Fruit fly (Drosophila melanogaster) whole organism, prepupa: ENCODE measurements around the gene Oscillin.

ENCODE experiments used
- Blimp-1 ChIP-seq: fragments of 200-800 bp; sonication (Bioruptor generic); optimal IDR thresholded peaks from 3 replicates; lab custom pipeline; 2017; ENCODE audit warnings: missing biosample characterization, missing genetic modification characterization, mild to moderate bottlenecking, moderate library complexity, missing genetic modification reagents
- CG10631 ChIP-seq: fragments of 200-800 bp; sonication (Bioruptor generic); optimal IDR thresholded peaks from 2 replicates; lab custom pipeline; 2016; ENCODE audit warnings: missing biosample characterization, missing genetic modification characterization
- CG10669 ChIP-seq: fragments of 200-800 bp; sonication (Bioruptor generic); optimal IDR thresholded peaks from 3 replicates; lab custom pipeline; 2018; ENCODE audit warnings: missing biosample characterization, mild to moderate bottlenecking, missing genetic modification characterization, moderate library complexity
- CG1621 ChIP-seq: fragments of 200-800 bp; sonication (Bioruptor generic); optimal IDR thresholded peaks from 3 replicates; lab custom pipeline; 2018; ENCODE audit warnings: missing biosample characterization, mild to moderate bottlenecking, missing genetic modification characterization
- CG16779 ChIP-seq: fragments of 200-800 bp; sonication (Bioruptor generic); optimal IDR thresholded peaks from 3 replicates; lab custom pipeline; 2017; ENCODE audit warnings: missing biosample characterization, mild to moderate bottlenecking, missing genetic modification characterization
- CG3032 ChIP-seq: fragments of 200-800 bp; optimal IDR thresholded peaks from 2 replicates; lab custom pipeline; 2019; ENCODE audit warnings: missing biosample characterization, mild to moderate bottlenecking, missing genetic modification characterization, moderate library complexity
- CG31627 ChIP-seq: fragments of 200-800 bp; sonication (Bioruptor generic); optimal IDR thresholded peaks from 3 replicates; lab custom pipeline; 2016; ENCODE audit warnings: missing biosample characterization, missing genetic modification characterization
- CG34406 ChIP-seq: fragments of 200-800 bp; sonication (Bioruptor generic); optimal IDR thresholded peaks from 3 replicates; lab custom pipeline; 2016; ENCODE audit warnings: missing biosample characterization, missing genetic modification characterization
- CG3919 ChIP-seq: fragments of 200-800 bp; sonication (Bioruptor generic); optimal IDR thresholded peaks from 3 replicates; lab custom pipeline; 2016; ENCODE audit warnings: missing biosample characterization, missing genetic modification characterization
- CG4318 ChIP-seq: fragments of 200-800 bp; sonication (Bioruptor generic); optimal IDR thresholded peaks from 3 replicates; lab custom pipeline; 2017; ENCODE audit warnings: missing biosample characterization, mild to moderate bottlenecking, missing genetic modification characterization
- CG6163 ChIP-seq: fragments of 200-800 bp; sonication (Bioruptor generic); IDR thresholded peaks from 3 replicates; pipeline ENCODE4 v1.3.6; 2022; ENCODE audit warnings: missing biosample characterization, missing genetic modification characterization
- CG6276 ChIP-seq: fragments of 200-800 bp; sonication (Bioruptor generic); optimal IDR thresholded peaks from 2 replicates; lab custom pipeline; 2017; ENCODE audit warnings: missing biosample characterization, mild to moderate bottlenecking, missing genetic modification characterization
- CG6808 ChIP-seq: fragments of 200-800 bp; sonication (Bioruptor generic); optimal IDR thresholded peaks from 3 replicates; lab custom pipeline; 2017; ENCODE audit warnings: missing biosample characterization, missing genetic modification characterization, mild to moderate bottlenecking, moderate library complexity, missing genetic modification reagents
- CG6854 ChIP-seq: fragments of 200-800 bp; sonication (Bioruptor generic); optimal IDR thresholded peaks from 2 replicates; lab custom pipeline; 2017; ENCODE audit warnings: missing biosample characterization, mild to moderate bottlenecking, missing genetic modification characterization
- CG7368 ChIP-seq: fragments of 200-800 bp; sonication (Bioruptor generic); optimal IDR thresholded peaks from 3 replicates; lab custom pipeline; 2016; ENCODE audit warnings: missing biosample characterization, missing genetic modification characterization
- CG8119 ChIP-seq: fragments of 200-800 bp; sonication (Bioruptor generic); IDR thresholded peaks from 3 replicates; pipeline ENCODE4 v1.3.6; 2022; ENCODE audit warnings: missing biosample characterization, missing genetic modification characterization
- CG9139 ChIP-seq: fragments of 200-800 bp; sonication (Bioruptor generic); optimal IDR thresholded peaks from 3 replicates; lab custom pipeline; 2017; ENCODE audit warnings: missing biosample characterization, mild to moderate bottlenecking, missing genetic modification characterization
- Eip75B ChIP-seq: fragments of 200-800 bp; sonication (Bioruptor generic); optimal IDR thresholded peaks from 3 replicates; lab custom pipeline; 2016; ENCODE audit warnings: missing biosample characterization, missing genetic modification characterization
- Eip78C ChIP-seq: fragments of 200-800 bp; sonication (Bioruptor generic); peaks from one replicate; lab custom pipeline; 2016; ENCODE audit warnings: missing biosample characterization, missing genetic modification characterization
- Ets96B ChIP-seq: fragments of 200-800 bp; optimal IDR thresholded peaks from 2 replicates; lab custom pipeline; 2019; ENCODE audit warnings: missing biosample characterization, mild to moderate bottlenecking, missing genetic modification characterization, moderate library complexity
- Hr39 ChIP-seq: fragments of 200-800 bp; sonication (Bioruptor generic); optimal IDR thresholded peaks from 2 replicates; lab custom pipeline; 2016; ENCODE audit warnings: missing biosample characterization, missing genetic modification characterization
- Lpt ChIP-seq: fragments of 200-800 bp; sonication (Bioruptor generic); optimal IDR thresholded peaks from 3 replicates; lab custom pipeline; 2016; ENCODE audit warnings: missing biosample characterization, missing genetic modification characterization
- Smox ChIP-seq: fragments of 200-800 bp; sonication (Bioruptor generic); optimal IDR thresholded peaks from 3 replicates; lab custom pipeline; 2016; ENCODE audit warnings: missing biosample characterization, missing genetic modification characterization
- Sox102F ChIP-seq: fragments of 200-800 bp; sonication (Bioruptor generic); optimal IDR thresholded peaks from 2 replicates; lab custom pipeline; 2016; ENCODE audit warnings: missing biosample characterization, mild to moderate bottlenecking, missing genetic modification characterization
- Sox15 ChIP-seq: fragments of 200-800 bp; sonication (Bioruptor generic); optimal IDR thresholded peaks from 3 replicates; lab custom pipeline; 2016; ENCODE audit warnings: missing biosample characterization, missing genetic modification characterization
- achi ChIP-seq: fragments of 200-800 bp; sonication (Bioruptor generic); optimal IDR thresholded peaks from 3 replicates; lab custom pipeline; 2016; ENCODE audit warnings: missing biosample characterization, missing genetic modification characterization
- cyc ChIP-seq: fragments of 200-800 bp; sonication (Bioruptor generic); optimal IDR thresholded peaks from 3 replicates; lab custom pipeline; 2016; ENCODE audit warnings: missing biosample characterization, missing genetic modification characterization
- dsx ChIP-seq: fragments of 200-800 bp; optimal IDR thresholded peaks from 3 replicates; lab custom pipeline; 2019; ENCODE audit warnings: missing biosample characterization, mild to moderate bottlenecking, missing genetic modification characterization, moderate library complexity; ENCODE audit not compliant: poor library complexity, severe bottlenecking
- eg ChIP-seq: fragments of 200-800 bp; sonication (Bioruptor generic); IDR thresholded peaks from 3 replicates; pipeline ENCODE4 v1.3.6; 2022; ENCODE audit warnings: missing biosample characterization, missing genetic modification characterization
- esn ChIP-seq: fragments of 200-800 bp; sonication (Bioruptor generic); optimal IDR thresholded peaks from 2 replicates; lab custom pipeline; 2016; ENCODE audit warnings: missing biosample characterization, mild to moderate bottlenecking, missing genetic modification characterization, moderate library complexity
- fd59A ChIP-seq: fragments of 200-800 bp; sonication (Bioruptor generic); optimal IDR thresholded peaks from 2 replicates; lab custom pipeline; 2017; ENCODE audit warnings: missing biosample characterization, mild to moderate bottlenecking, missing genetic modification characterization, missing genetic modification reagents
- fd85E ChIP-seq: fragments of 200-800 bp; sonication (Bioruptor generic); optimal IDR thresholded peaks from 3 replicates; lab custom pipeline; 2016; ENCODE audit warnings: missing biosample characterization, missing genetic modification characterization
- fkh ChIP-seq: fragments of 200-800 bp; sonication (Bioruptor generic); optimal IDR thresholded peaks from 3 replicates; lab custom pipeline; 2017; ENCODE audit warnings: missing biosample characterization, mild to moderate bottlenecking, missing genetic modification characterization, moderate library complexity
- lz ChIP-seq: fragments of 200-800 bp; sonication (Bioruptor generic); optimal IDR thresholded peaks from 3 replicates; lab custom pipeline; 2016; ENCODE audit warnings: missing biosample characterization, missing genetic modification characterization
- net ChIP-seq: fragments of 200-800 bp; sonication (Bioruptor generic); optimal IDR thresholded peaks from 3 replicates; lab custom pipeline; 2016; ENCODE audit warnings: missing biosample characterization, missing genetic modification characterization
- pdm3 ChIP-seq: fragments of 200-800 bp; sonication (Bioruptor generic); optimal IDR thresholded peaks from 3 replicates; lab custom pipeline; 2016; ENCODE audit warnings: missing biosample characterization, missing genetic modification characterization
- salr ChIP-seq, 2 experiments: fragments of 200-800 bp; sonication (Bioruptor generic); optimal IDR thresholded peaks; 3 replicates each; lab custom pipeline; 2016 to 2018; ENCODE audit warnings: missing biosample characterization in 2 of 2, missing genetic modification characterization in 2 of 2, mild to moderate bottlenecking in 1 of 2
- spab ChIP-seq: fragments of 200-800 bp; sonication (Bioruptor generic); optimal IDR thresholded peaks from 2 replicates; lab custom pipeline; 2017; ENCODE audit warnings: missing biosample characterization, mild to moderate bottlenecking, missing genetic modification characterization, missing genetic modification reagents
- svp ChIP-seq: fragments of 200-800 bp; sonication (Bioruptor generic); peaks from one replicate; lab custom pipeline; 2016; ENCODE audit warnings: missing biosample characterization, missing genetic modification characterization
- topi ChIP-seq: fragments of 200-800 bp; sonication (Bioruptor generic); optimal IDR thresholded peaks from 3 replicates; lab custom pipeline; 2016; ENCODE audit warnings: missing biosample characterization, missing genetic modification characterization

Gene Oscillin

dm6 chr2L:5507082-5507481, 39.8 kb upstream of the Oscillin start (continued):
- TF ChIP-seq CG6276 (GFP tag; lab: Kevin White, UChicago) = no peak
- TF ChIP-seq CG8119 = no peak
- TF ChIP-seq, all 60 proteins: peak for 8

dm6 chr2L:5507823-5508438, 39.0 kb upstream of the Oscillin start:
- TF ChIP-seq lz (peak; percentile 27), fkh (GFP tag; lab: Kevin White, UChicago) (no peak), CG10631 (GFP tag; lab: Kevin White, UChicago) (no peak), Blimp-1 (no peak), Hr39 (GFP tag; lab: Kevin White, UChicago) (peak; percentile 10), Eip78C (GFP tag; lab: Kevin White, UChicago) (peak; percentile 70), CG1621 (tag; lab: Kevin White, UChicago) (no peak), dsx (peak; percentile 4), cyc (peak; percentile 11), Smox (GFP tag; lab: Kevin White, UChicago) (peak; percentile 12), CG6808 (GFP tag; lab: Kevin White, UChicago) (peak; percentile 25), CG31627 (GFP tag; lab: Kevin White, UChicago) (no peak), CG6163 (GFP tag; lab: Robert Waterston, UW) (peak; percentile 47; the same call in 1 of the 3 replicates), CG10669 (GFP tag; lab: Kevin White, UChicago) (peak; percentile 28), svp (GFP tag; lab: Kevin White, UChicago) (peak; percentile 78), Ets96B (tag; lab: Kevin White, UChicago) (peak; percentile 39), spab (peak; percentile 1), esn (GFP tag; lab: Kevin White, UChicago) (peak; percentile 20), CG7368 (GFP tag; lab: Kevin White, UChicago) (peak; percentile 7), fd59A (GFP tag; lab: Kevin White, UChicago) (peak; percentile 16), Eip75B (peak; percentile 66)

- TF ChIP-seq CG10669 (GFP tag; lab: Kevin White, UChicago) = no peak
Observed at dm6 chr2L:5514946-5515345, 31.9 kb upstream of the Oscillin start.

- TF ChIP-seq CG6854 (GFP tag; lab: Kevin White, UChicago) = no peak
- no peak for TF ChIP-seq pdm3
- no peak for TF ChIP-seq Lpt
- TF ChIP-seq salr (GFP tag; optimal IDR thresholded peaks at IDR 0.05; lab: Kevin White, UChicago) = no peak
- no peak for TF ChIP-seq CG10631 (GFP tag; lab: Kevin White, UChicago)
- TF ChIP-seq dsx = no peak
- no peak for TF ChIP-seq CG9139 (GFP tag; lab: Kevin White, UChicago)
- no peak for TF ChIP-seq svp (GFP tag; lab: Kevin White, UChicago)
- TF ChIP-seq fkh (GFP tag; lab: Kevin White, UChicago) = no peak
- TF ChIP-seq Smox (GFP tag; lab: Kevin White, UChicago) = no peak
- TF ChIP-seq fd85E (GFP tag; lab: Kevin White, UChicago) = no peak
- no peak for TF ChIP-seq Sox102F (GFP tag; lab: Kevin White, UChicago)
Observed at dm6 chr2L:5517393-5517792, 29.5 kb upstream of the Oscillin start, which contains the start of gene CG14020. Gene CG14020, plus strand, starts transcription at chr2L:5517737.

dm6 chr2L:5519846-5520384, 27.0 kb upstream of the Oscillin start, which contains the start of the genes CG7382 and cl:
Gene CG7382, minus strand, starts transcription at chr2L:5519896.
Gene cl, plus strand, starts transcription at chr2L:5520135.
- no peak for TF ChIP-seq salr (GFP tag; optimal IDR thresholded peaks at IDR 0.05; lab: Kevin White, UChicago)
- TF ChIP-seq CG6854 (GFP tag; lab: Kevin White, UChicago) = no peak
- peak; percentile 20 for TF ChIP-seq Sox15
- no peak for TF ChIP-seq fkh (GFP tag; lab: Kevin White, UChicago)
- peak; percentile 35 for TF ChIP-seq cyc
- TF ChIP-seq CG34406 (GFP tag; lab: Kevin White, UChicago) = peak; percentile 1
- TF ChIP-seq CG16779 (tag; lab: Kevin White, UChicago) = no peak
- no peak for TF ChIP-seq CG6163 (GFP tag; lab: Robert Waterston, UW)
- TF ChIP-seq eg (GFP tag; lab: Robert Waterston, UW) = no peak; the same call in 2 of the 3 replicates
- no peak for TF ChIP-seq fd59A (GFP tag; lab: Kevin White, UChicago)
- TF ChIP-seq CG9139 (GFP tag; lab: Kevin White, UChicago) = no peak
- TF ChIP-seq lz = peak; percentile 48
- peak; percentile 27 for TF ChIP-seq Ets96B (tag; lab: Kevin White, UChicago)
- no peak for TF ChIP-seq Blimp-1
- TF ChIP-seq CG3032 (tag; lab: Kevin White, UChicago) = peak; percentile 64
- no peak for TF ChIP-seq CG7368 (GFP tag; lab: Kevin White, UChicago)
- TF ChIP-seq achi = peak; percentile 48
- no peak for TF ChIP-seq net (GFP tag; lab: Kevin White, UChicago)
- TF ChIP-seq CG1621 (tag; lab: Kevin White, UChicago) = peak; percentile 19
- no peak for TF ChIP-seq CG4318 (GFP tag; lab: Kevin White, UChicago)
- TF ChIP-seq CG6808 (GFP tag; lab: Kevin White, UChicago) = peak; percentile 22
- no peak for TF ChIP-seq CG3919 (GFP tag; lab: Kevin White, UChicago)
- TF ChIP-seq fd85E (GFP tag; lab: Kevin White, UChicago) = no peak
- no peak for TF ChIP-seq Sox102F (GFP tag; lab: Kevin White, UChicago)
- TF ChIP-seq topi (GFP tag; lab: Kevin White, UChicago) = peak; percentile 17
